Worm (Caenorhabditis elegans) whole organism, young adult: ENCODE data around the gene C05B5.12.

Source experiments
- B0035.1 ChIP-seq: sonication (generic microtip); optimal IDR thresholded peaks from 2 replicates; lab custom pipeline; 2016; ENCODE audit warnings: missing genetic modification characterization, mild to moderate bottlenecking, missing compliant biosample characterization, missing genotype, missing genetic modification reagents
- F33H1.4 ChIP-seq: fragments of 200-800 bp; sonication (Bioruptor generic); IDR thresholded peaks from 2 replicates; pipeline ENCODE4 v1.3.6; 2022; ENCODE audit warnings: missing genetic modification reagents, missing genetic modification characterization, missing compliant biosample characterization
- F39B2.1 ChIP-seq: fragments of 200-800 bp; sonication (Bioruptor generic); IDR thresholded peaks from 2 replicates; pipeline ENCODE4 v1.3.6; 2022; ENCODE audit warnings: missing genetic modification reagents, missing genetic modification characterization, missing compliant biosample characterization
- F55B11.4 ChIP-seq: sonication (generic microtip); optimal IDR thresholded peaks from 2 replicates; lab custom pipeline; 2016; ENCODE audit warnings: missing compliant biosample characterization, missing genetic modification characterization, borderline replicate concordance; ENCODE audit not compliant: insufficient read depth
- F57C9.4 ChIP-seq: sonication (generic microtip); optimal IDR thresholded peaks from 2 replicates; lab custom pipeline; 2017; ENCODE audit warnings: mild to moderate bottlenecking, missing genetic modification characterization, missing compliant biosample characterization
- K12H6.12 ChIP-seq: fragments of 200-800 bp; sonication (Bioruptor generic); optimal IDR thresholded peaks from 2 replicates; lab custom pipeline; 2018; ENCODE audit warnings: mild to moderate bottlenecking, missing genetic modification characterization, missing compliant biosample characterization
- Y56A3A.18 ChIP-seq: fragments of 200-800 bp; sonication (Bioruptor generic); IDR thresholded peaks from 2 replicates; pipeline ENCODE4 v1.3.6; 2022; ENCODE audit warnings: missing genetic modification reagents, missing genetic modification characterization, missing compliant biosample characterization
- ZK185.1 ChIP-seq: sonication (generic microtip); optimal IDR thresholded peaks from 2 replicates; lab custom pipeline; 2016; ENCODE audit warnings: mild to moderate bottlenecking, missing genetic modification characterization, missing compliant biosample characterization; ENCODE audit not compliant: poor library complexity, severe bottlenecking
- ama-1 ChIP-seq, 3 experiments: fragments of 150-350 bp in 1 of 3; sonication (generic microtip) in 2 of 3; optimal IDR thresholded peaks; 2 replicates each; lab custom pipeline; 2014 to 2018; ENCODE audit warnings: missing biosample characterization in 2 of 3, missing genetic modification characterization in 2 of 3, missing genetic modification reagents in 2 of 3
- aptf-2 ChIP-seq: fragments of 200-800 bp; sonication (Bioruptor generic); conservative IDR thresholded peaks from 2 replicates; pipeline ENCODE4 v1.3.6; 2022; ENCODE audit warnings: missing genetic modification reagents, missing genetic modification characterization, missing compliant biosample characterization
- bed-1 ChIP-seq: fragments of 200-800 bp; sonication (Bioruptor generic); IDR thresholded peaks from 2 replicates; pipeline ENCODE4 v1.3.6; 2022; ENCODE audit warnings: missing genetic modification reagents, missing genetic modification characterization, missing compliant biosample characterization
- ceh-58 ChIP-seq: fragments of 200-800 bp; sonication (Bioruptor generic); IDR thresholded peaks from 2 replicates; pipeline ENCODE4 v1.3.6; 2022; ENCODE audit warnings: missing genetic modification characterization, missing compliant biosample characterization
- ceh-91 ChIP-seq: fragments of 200-800 bp; sonication (Bioruptor generic); IDR thresholded peaks from 2 replicates; pipeline ENCODE4 v1.3.6; 2022; ENCODE audit warnings: missing genetic modification reagents, missing genetic modification characterization, missing compliant biosample characterization
- dox-1 ChIP-seq: fragments of 200-800 bp; sonication (Bioruptor generic); IDR thresholded peaks from 2 replicates; pipeline ENCODE4 v1.3.6; 2022; ENCODE audit warnings: missing genetic modification reagents, missing genetic modification characterization, missing compliant biosample characterization
- efl-1 ChIP-seq: fragments of 150-350 bp; optimal IDR thresholded peaks from 2 replicates; lab custom pipeline; 2014; ENCODE audit warnings: missing biosample characterization, missing genetic modification reagents, missing genetic modification characterization
- egrh-3 ChIP-seq: fragments of 200-800 bp; sonication (Bioruptor generic); IDR thresholded peaks from 2 replicates; pipeline ENCODE4 v1.3.6; 2022; ENCODE audit warnings: missing genetic modification reagents, missing genetic modification characterization, missing compliant biosample characterization
- hlh-12 ChIP-seq: sonication (generic microtip); optimal IDR thresholded peaks from 2 replicates; lab custom pipeline; 2016; ENCODE audit warnings: missing genetic modification characterization, missing compliant biosample characterization
- hmg-1.2 ChIP-seq: fragments of 200-800 bp; sonication (Bioruptor generic); IDR thresholded peaks from 2 replicates; pipeline ENCODE4 v1.3.6; 2022; ENCODE audit warnings: missing genetic modification reagents, missing genetic modification characterization, missing compliant biosample characterization
- lir-1 ChIP-seq: fragments of 200-800 bp; sonication (Bioruptor generic); conservative IDR thresholded peaks from 2 replicates; pipeline ENCODE4 v1.3.6; 2022; ENCODE audit warnings: missing genetic modification reagents, missing genetic modification characterization, missing compliant biosample characterization
- lsl-1 ChIP-seq: fragments of 200-800 bp; sonication (Bioruptor generic); optimal IDR thresholded peaks from 2 replicates; lab custom pipeline; 2018; ENCODE audit warnings: mild to moderate bottlenecking, missing genetic modification characterization, moderate library complexity, missing compliant biosample characterization
- madf-6 ChIP-seq: fragments of 200-800 bp; sonication (Bioruptor generic); IDR thresholded peaks from 2 replicates; pipeline ENCODE4 v1.3.6; 2022; ENCODE audit warnings: missing genetic modification reagents, missing genetic modification characterization, missing compliant biosample characterization
- madf-8 ChIP-seq: fragments of 200-800 bp; sonication (Bioruptor generic); conservative IDR thresholded peaks from 2 replicates; pipeline ENCODE4 v1.3.6; 2022; ENCODE audit warnings: missing genetic modification reagents, missing genetic modification characterization, missing compliant biosample characterization
- mel-28 ChIP-seq: sonication (generic microtip); optimal IDR thresholded peaks from 2 replicates; lab custom pipeline; 2016; ENCODE audit warnings: borderline replicate concordance, mild to moderate bottlenecking, missing genetic modification characterization, missing compliant biosample characterization
- mxl-1 ChIP-seq: sonication (generic microtip); optimal IDR thresholded peaks from 2 replicates; lab custom pipeline; 2016; ENCODE audit warnings: missing genetic modification characterization, missing compliant biosample characterization
- pbrm-1 ChIP-seq: fragments of 200-800 bp; sonication (Bioruptor generic); IDR thresholded peaks from 2 replicates; pipeline ENCODE4 v1.3.6; 2022; ENCODE audit warnings: missing genetic modification reagents, missing genetic modification characterization, missing compliant biosample characterization
- rec-8 ChIP-seq, 2 experiments: sonication (generic microtip); optimal IDR thresholded peaks; 2 replicates each; lab custom pipeline; 2016; ENCODE audit warnings: mild to moderate bottlenecking in 2 of 2, missing genetic modification characterization in 2 of 2, missing genetic modification reagents in 2 of 2, missing genotype in 2 of 2, missing biosample characterization in 1 of 2, missing compliant biosample characterization in 1 of 2, moderate library complexity in 1 of 2
- tbx-9 ChIP-seq: sonication (generic microtip); optimal IDR thresholded peaks from 2 replicates; lab custom pipeline; 2016; ENCODE audit warnings: borderline replicate concordance, missing genetic modification characterization, inconsistent platforms, missing compliant biosample characterization
- xnd-1 ChIP-seq: sonication (generic microtip); optimal IDR thresholded peaks from 2 replicates; lab custom pipeline; 2016; ENCODE audit warnings: missing genotype, missing genetic modification reagents, missing genetic modification characterization, missing compliant biosample characterization
- zfh-2 ChIP-seq: fragments of 200-800 bp; sonication (Bioruptor generic); conservative IDR thresholded peaks from 2 replicates; pipeline ENCODE4 v1.3.6; 2022; ENCODE audit warnings: missing genetic modification reagents, missing genetic modification characterization, missing compliant biosample characterization

The C05B5.12 gene

ce11 chrIII:9986827-9987429 is at the start of gene C05B5.12:
Gene C05B5.12, plus strand, starts transcription at chrIII:9987379.
- no peak for TF ChIP-seq ceh-58 (GFP tag; lab: Robert Waterston, UW)
- no peak for TF ChIP-seq B0035.1 (tag; lab: Kevin White, UChicago)
- TF ChIP-seq Y56A3A.18 (GFP tag; lab: Robert Waterston, UW) = no peak
- no peak for TF ChIP-seq F39B2.1 (GFP tag; lab: Robert Waterston, UW)
- no peak for TF ChIP-seq tbx-9 (tag; lab: Kevin White, UChicago)
- TF ChIP-seq ZK185.1 (tag; lab: Kevin White, UChicago) = no peak

- TF ChIP-seq mel-28 (tag; lab: Kevin White, UChicago) (no peak), egrh-3 (GFP tag; lab: Robert Waterston, UW) (peak; percentile 59; the same call in 1 of the 2 replicates), zfh-2 (GFP tag; lab: Robert Waterston, UW) (peak; percentile 81)
Observed at ce11 chrIII:9941020-9941674, 46.0 kb upstream of the C05B5.12 start, which contains the start of the genes K03H1.9 and K03H1.12. Gene K03H1.9, minus strand, starts transcription at chrIII:9941490. Gene K03H1.12, plus strand, starts transcription at chrIII:9941624.

- TF ChIP-seq egrh-3 (GFP tag; lab: Robert Waterston, UW) (no peak), ama-1 (optimal IDR thresholded peaks at IDR 0.05; lab: Kevin White, UChicago) (no peak), ama-1 (GFP tag; optimal IDR thresholded peaks at IDR 0.05; lab: Kevin White, UChicago) (no peak), pbrm-1 (GFP tag; lab: Robert Waterston, UW) (no peak), K12H6.12 (tag; lab: Kevin White, UChicago) (no peak), hlh-12 (tag; lab: Kevin White, UChicago) (no peak), bed-1 (GFP tag; lab: Robert Waterston, UW) (no peak), rec-8 (tag; optimal IDR thresholded peaks at IDR 0.05; lab: Kevin White, UChicago) (no peak)
Observed at ce11 chrIII:9944723-9945122, 42.5 kb upstream of the C05B5.12 start, which contains the start of gene gln-2. Gene gln-2, minus strand, starts transcription at chrIII:9944823.

ce11 chrIII:9946806-9947419 is 40.3 kb upstream of the C05B5.12 start, which contains the start of gene K03H1.7:
Gene K03H1.7, plus strand, starts transcription at chrIII:9947405.
- 0 out of 2 replicates have a peak, but pooled peaks have one; percentile 7 for TF ChIP-seq dox-1 (GFP tag; lab: Robert Waterston, UW)
- TF ChIP-seq F33H1.4 (GFP tag; lab: Robert Waterston, UW) = peak; percentile 50
- no peak for TF ChIP-seq ceh-58 (GFP tag; lab: Robert Waterston, UW)
- TF ChIP-seq ceh-91 (GFP tag; lab: Robert Waterston, UW) = peak; percentile 62; the same call in 1 of the 2 replicates
- TF ChIP-seq efl-1 (GFP tag; lab: Kevin White, UChicago) = peak; percentile 21
- TF ChIP-seq lsl-1 (GFP tag; lab: Kevin White, UChicago) = peak; percentile 89
- TF ChIP-seq madf-6 (GFP tag; lab: Robert Waterston, UW) = 0 out of 2 replicates have a peak, but pooled peaks have one; percentile 22
- peak; percentile 50 for TF ChIP-seq madf-8
- TF ChIP-seq lir-1 (GFP tag; lab: Robert Waterston, UW) = no peak
- peak; percentile 53 for TF ChIP-seq xnd-1

ce11 chrIII:9950244-9950643 is 36.9 kb upstream of the C05B5.12 start, which contains the start of gene K03H1.13:
Gene K03H1.13, minus strand, starts transcription at chrIII:9950344.
- no peak for TF ChIP-seq aptf-2 (GFP tag; lab: Robert Waterston, UW)
- no peak for TF ChIP-seq zfh-2 (GFP tag; lab: Robert Waterston, UW)
- peak; percentile 24; the same call in 1 of the 2 replicates for TF ChIP-seq hmg-1.2 (GFP tag; lab: Robert Waterston, UW)
- no peak for TF ChIP-seq madf-6 (GFP tag; lab: Robert Waterston, UW)
- TF ChIP-seq F55B11.4 = no peak
- TF ChIP-seq F57C9.4 (tag; lab: Kevin White, UChicago) = no peak
- TF ChIP-seq mxl-1 (tag; lab: Kevin White, UChicago) = no peak
